Fruit fly (Drosophila melanogaster) whole organism, adult: ENCODE data around the gene CG31161.

ENCODE experiments used
- CG11617 ChIP-seq: fragments of 200-800 bp; sonication (Bioruptor generic); optimal IDR thresholded peaks from 2 replicates; lab custom pipeline; 2017; ENCODE audit warnings: mild to moderate bottlenecking, missing biosample characterization, missing genetic modification reagents, missing genetic modification characterization
- CG12768 ChIP-seq: fragments of 200-800 bp; sonication (Bioruptor generic); optimal IDR thresholded peaks from 2 replicates; lab custom pipeline; 2017; ENCODE audit warnings: missing biosample characterization, missing genetic modification characterization, mild to moderate bottlenecking, moderate library complexity, missing genetic modification reagents
- CG14711 ChIP-seq: fragments of 200-800 bp; sonication (Bioruptor generic); optimal IDR thresholded peaks from 2 replicates; lab custom pipeline; 2018; ENCODE audit warnings: missing biosample characterization, mild to moderate bottlenecking, missing genetic modification characterization, moderate library complexity
- CG1620 ChIP-seq: fragments of 200-800 bp; sonication (Bioruptor generic); optimal IDR thresholded peaks from 2 replicates; lab custom pipeline; 2016; ENCODE audit warnings: missing biosample characterization, missing genetic modification characterization
- CG33017 ChIP-seq: fragments of 200-800 bp; sonication (Bioruptor generic); optimal IDR thresholded peaks from 2 replicates; lab custom pipeline; 2018; ENCODE audit warnings: missing biosample characterization, mild to moderate bottlenecking, missing genetic modification characterization, moderate library complexity
- CG5204 ChIP-seq: fragments of 200-800 bp; sonication (Bioruptor generic); optimal IDR thresholded peaks from 2 replicates; lab custom pipeline; 2016; ENCODE audit warnings: missing biosample characterization, missing genetic modification characterization
- CG7045 ChIP-seq: fragments of 200-800 bp; sonication (Bioruptor generic); optimal IDR thresholded peaks from 2 replicates; lab custom pipeline; 2017; ENCODE audit warnings: missing biosample characterization, mild to moderate bottlenecking, missing genetic modification characterization
- CG7101 ChIP-seq: fragments of 200-800 bp; sonication (Bioruptor generic); optimal IDR thresholded peaks from 2 replicates; lab custom pipeline; 2018; ENCODE audit warnings: missing biosample characterization, mild to moderate bottlenecking, missing genetic modification characterization, moderate library complexity
- Clk ChIP-seq: fragments of 200-800 bp; sonication (Bioruptor generic); optimal IDR thresholded peaks from 2 replicates; lab custom pipeline; 2017; ENCODE audit warnings: missing biosample characterization, missing genetic modification characterization
- Crg-1 ChIP-seq: fragments of 200-800 bp; sonication (Bioruptor generic); optimal IDR thresholded peaks from 2 replicates; lab custom pipeline; 2016; ENCODE audit warnings: missing biosample characterization, missing genetic modification characterization
- Hr96 ChIP-seq: fragments of 200-800 bp; sonication (Bioruptor generic); optimal IDR thresholded peaks from 2 replicates; lab custom pipeline; 2016; ENCODE audit warnings: missing biosample characterization, missing genetic modification characterization
- Mnt ChIP-seq: fragments of 200-800 bp; sonication (Bioruptor generic); optimal IDR thresholded peaks from 2 replicates; lab custom pipeline; 2016; ENCODE audit warnings: missing biosample characterization, mild to moderate bottlenecking, missing genetic modification characterization
- bab1 ChIP-seq: fragments of 200-800 bp; sonication (Bioruptor generic); optimal IDR thresholded peaks from 3 replicates; lab custom pipeline; 2019; ENCODE audit warnings: missing biosample characterization, mild to moderate bottlenecking, missing genetic modification characterization, moderate library complexity
- cic ChIP-seq: fragments of 200-800 bp; sonication (Bioruptor generic); optimal IDR thresholded peaks from 2 replicates; lab custom pipeline; 2017; ENCODE audit warnings: missing biosample characterization, mild to moderate bottlenecking, missing genetic modification characterization, moderate library complexity
- cnc ChIP-seq, 2 experiments: fragments of >200 bp; optimal IDR thresholded peaks; 2 replicates each; lab custom pipeline; 2017
- kay ChIP-seq: fragments of 200-800 bp; sonication (Bioruptor generic); peaks from one replicate; lab custom pipeline; 2016; ENCODE audit warnings: missing biosample characterization, missing genetic modification characterization, borderline replicate concordance
- ovo ChIP-seq: fragments of 200-800 bp; sonication (Bioruptor generic); optimal IDR thresholded peaks from 2 replicates; lab custom pipeline; 2016; ENCODE audit warnings: missing biosample characterization, missing genetic modification characterization
- pad ChIP-seq: fragments of 200-800 bp; sonication (Bioruptor generic); optimal IDR thresholded peaks from 3 replicates; lab custom pipeline; 2017; ENCODE audit warnings: missing biosample characterization, missing genetic modification characterization, mild to moderate bottlenecking, moderate library complexity, missing genetic modification reagents
- tj ChIP-seq: fragments of 200-800 bp; sonication (Bioruptor generic); optimal IDR thresholded peaks from 3 replicates; lab custom pipeline; 2017; ENCODE audit warnings: missing biosample characterization, mild to moderate bottlenecking, missing genetic modification characterization, moderate library complexity
- toe ChIP-seq: fragments of 200-800 bp; sonication (Bioruptor generic); optimal IDR thresholded peaks from 2 replicates; lab custom pipeline; 2016; ENCODE audit warnings: missing biosample characterization, missing genetic modification characterization

The CG31161 gene

DNA sequence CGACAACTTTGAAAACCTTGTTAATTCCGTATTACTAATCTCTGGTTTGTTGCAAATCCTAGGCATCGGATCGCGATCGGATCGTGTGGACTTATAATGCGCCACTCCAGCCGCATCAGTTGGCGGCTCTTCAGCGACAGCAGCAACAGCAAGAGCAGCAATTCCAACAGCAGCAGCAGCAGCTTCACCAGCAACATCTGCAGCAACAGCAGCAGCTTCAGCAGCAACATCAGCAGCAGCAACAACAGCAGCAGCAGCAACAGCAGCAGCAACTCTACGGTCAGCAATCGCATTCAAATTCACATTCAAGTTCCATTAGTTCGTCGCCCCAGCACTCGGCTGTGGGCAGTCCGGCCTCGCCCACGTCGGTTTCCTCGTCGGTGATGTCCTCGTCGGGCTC is 13.5 kb upstream of the CG31161 start:
- no peak for TF ChIP-seq pad (GFP tag; lab: Kevin White, UChicago)
- TF ChIP-seq CG11617: no peak
- no peak for TF ChIP-seq Crg-1 (GFP tag; lab: Kevin White, UChicago)
- TF ChIP-seq cic (GFP tag; lab: Kevin White, UChicago): no peak
- no peak for TF ChIP-seq CG7045 (GFP tag; lab: Kevin White, UChicago)
- no peak for TF ChIP-seq cnc (optimal IDR thresholded peaks at IDR 0.05; lab: Kevin White, UChicago)
- TF ChIP-seq bab1 (GFP tag; lab: Kevin White, UChicago): no peak
- TF ChIP-seq CG5204 (GFP tag; lab: Kevin White, UChicago): no peak
- no peak for TF ChIP-seq CG1620 (GFP tag; lab: Kevin White, UChicago)
- no peak for TF ChIP-seq tj (GFP tag; lab: Kevin White, UChicago)
- TF ChIP-seq CG7101: no peak
- no peak for TF ChIP-seq toe (GFP tag; lab: Kevin White, UChicago)
- no peak for TF ChIP-seq Hr96 (GFP tag; lab: Kevin White, UChicago)
- TF ChIP-seq ovo (GFP tag; lab: Kevin White, UChicago): no peak
- TF ChIP-seq kay (GFP tag; lab: Kevin White, UChicago): no peak

DNA sequence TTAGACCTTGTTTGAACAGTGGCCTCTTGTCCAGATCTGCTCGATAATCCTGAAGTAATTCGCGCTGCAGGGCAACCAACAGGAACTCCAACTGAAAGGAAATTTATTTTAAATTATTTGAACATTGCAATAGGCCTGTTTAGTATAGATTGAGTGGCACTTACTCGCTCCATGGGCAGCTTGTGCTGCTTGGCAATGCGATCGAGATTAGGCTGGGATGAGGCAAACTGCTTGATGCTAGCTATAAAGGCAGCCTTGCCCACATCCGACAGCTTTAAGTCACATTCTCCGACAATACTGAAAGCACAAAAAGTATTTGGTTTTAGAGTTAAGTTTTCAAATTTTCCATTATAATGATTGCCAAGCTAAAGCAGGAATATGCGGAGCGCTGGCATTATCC is 7.1 kb upstream of the CG31161 start, which contains the start of gene CG13843:
Gene CG13843 (plus strand): TSS at position 301 of the 400 bp plus-strand sequence.
- no peak for TF ChIP-seq toe (GFP tag; lab: Kevin White, UChicago)
- no peak for TF ChIP-seq tj (GFP tag; lab: Kevin White, UChicago)
- TF ChIP-seq Clk (GFP tag; lab: Kevin White, UChicago): no peak
- no peak for TF ChIP-seq ovo (GFP tag; lab: Kevin White, UChicago)
- TF ChIP-seq CG33017: no peak
- TF ChIP-seq CG11617: no peak
- TF ChIP-seq pad (GFP tag; lab: Kevin White, UChicago): no peak
- TF ChIP-seq CG1620 (GFP tag; lab: Kevin White, UChicago): no peak
- no peak for TF ChIP-seq CG12768 (GFP tag; lab: Kevin White, UChicago)
- no peak for TF ChIP-seq CG7101
- no peak for TF ChIP-seq CG7045 (GFP tag; lab: Kevin White, UChicago)
- no peak for TF ChIP-seq Mnt (GFP tag; lab: Kevin White, UChicago)
- no peak for TF ChIP-seq CG14711
- TF ChIP-seq kay (GFP tag; lab: Kevin White, UChicago): no peak
- no peak for TF ChIP-seq Hr96 (GFP tag; lab: Kevin White, UChicago)
- TF ChIP-seq CG5204 (GFP tag; lab: Kevin White, UChicago): no peak

DNA sequence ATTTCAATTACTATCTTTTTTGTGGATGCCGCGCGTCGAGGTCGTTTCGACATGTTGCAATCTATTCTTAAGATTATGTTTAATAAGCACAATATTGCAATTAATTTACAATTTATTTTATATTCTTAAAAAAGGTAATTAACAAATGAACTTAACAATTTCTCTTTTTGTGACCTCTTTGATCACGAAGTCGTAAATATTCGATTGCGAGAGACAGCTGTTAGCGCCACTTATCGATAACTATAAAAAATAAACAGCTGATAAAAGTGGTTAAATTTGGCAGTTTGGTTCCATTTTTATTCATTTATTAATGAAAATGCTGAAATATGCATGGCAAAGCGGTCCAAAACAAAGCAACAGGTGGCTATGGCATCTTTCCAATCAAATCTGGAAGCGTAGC is 2.9 kb upstream of the CG31161 start, which contains the start of the genes CG31156 and mRRF2:
Gene CG31156 (minus strand): TSS at position 209 of the 400 bp plus-strand sequence.
Gene mRRF2 (plus strand): TSS at position 239 of the 400 bp plus-strand sequence.
- TF ChIP-seq ovo (GFP tag; lab: Kevin White, UChicago) (no peak), kay (GFP tag; lab: Kevin White, UChicago) (peak; percentile 88)

DNA sequence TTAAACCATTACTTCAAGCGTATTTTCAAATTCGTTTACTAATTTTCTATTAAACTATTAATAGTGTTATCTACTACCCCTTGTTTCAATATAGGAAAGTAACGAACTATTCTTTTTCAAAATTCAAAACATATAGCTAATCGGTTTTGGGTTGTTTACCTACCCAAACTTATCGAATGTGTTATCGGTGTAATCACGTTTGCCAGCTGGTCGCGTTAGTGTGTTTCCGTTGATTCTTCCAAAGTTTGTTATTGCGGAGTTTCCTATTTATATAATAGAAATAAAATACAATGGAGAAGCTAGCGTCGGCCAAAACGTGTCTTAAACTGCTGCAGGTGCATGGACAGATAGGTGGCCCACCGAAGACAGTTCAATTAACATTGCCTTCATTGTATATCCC is 2.0 kb downstream of the CG31161 start, which contains the start of gene mRpL45:
Gene mRpL45 (plus strand): TSS at position 213 of the 400 bp plus-strand sequence.
- TF ChIP-seq bab1 (GFP tag; lab: Kevin White, UChicago) (peak; percentile 12), CG7101 (no peak), Mnt (GFP tag; lab: Kevin White, UChicago) (peak; percentile 24), tj (GFP tag; lab: Kevin White, UChicago) (no peak), CG33017 (no peak), Clk (GFP tag; lab: Kevin White, UChicago) (no peak), CG14711 (no peak), cnc (optimal IDR thresholded peaks at IDR 0.05; lab: Kevin White, UChicago) (no peak), pad (GFP tag; lab: Kevin White, UChicago) (no peak), CG1620 (GFP tag; lab: Kevin White, UChicago) (no peak), Crg-1 (GFP tag; lab: Kevin White, UChicago) (no peak), CG12768 (GFP tag; lab: Kevin White, UChicago) (no peak)

dm6 chr3R:22624737-22625136 is 8.4 kb downstream of the CG31161 start:
- no peak for TF ChIP-seq toe (GFP tag; lab: Kevin White, UChicago)
- TF ChIP-seq Hr96 (GFP tag; lab: Kevin White, UChicago): no peak
- no peak for TF ChIP-seq cic (GFP tag; lab: Kevin White, UChicago)
- TF ChIP-seq ovo (GFP tag; lab: Kevin White, UChicago): no peak
- peak; percentile 69 for TF ChIP-seq bab1 (GFP tag; lab: Kevin White, UChicago)
- no peak for TF ChIP-seq kay (GFP tag; lab: Kevin White, UChicago)
- TF ChIP-seq pad (GFP tag; lab: Kevin White, UChicago): no peak
- no peak for TF ChIP-seq CG12768 (GFP tag; lab: Kevin White, UChicago)
- peak in 1 of 2 experiments; percentile 3 for TF ChIP-seq cnc (optimal IDR thresholded peaks at IDR 0.05; lab: Kevin White, UChicago)
- TF ChIP-seq CG14711: peak; percentile 51
- TF ChIP-seq tj (GFP tag; lab: Kevin White, UChicago): peak; percentile 82
- TF ChIP-seq CG7101: peak; percentile 32

dm6 chr3R:22625514-22626333 is 9.4 kb downstream of the CG31161 start:
- TF ChIP-seq CG5204 (GFP tag; lab: Kevin White, UChicago) (peak; percentile 12), CG14711 (peak; percentile 31), CG7101 (peak; percentile 19), Hr96 (GFP tag; lab: Kevin White, UChicago) (no peak), bab1 (GFP tag; lab: Kevin White, UChicago) (peak; percentile 9)
